Worm (Caenorhabditis elegans): ENCODE results near the gene ZK154.5.

Gene ZK154.5

ce11 chrX:7825707-7826106, 38.0 kb upstream of the ZK154.5 start (continued):
- peak in 1 of 2 experiments; percentile 48 for TF ChIP-seq lsy-2 (tag; optimal IDR thresholded peaks at IDR 0.05)

ce11 chrX:7823108-7823704, 35.5 kb upstream of the ZK154.5 start, which contains the start of gene eef-1A.2:
Gene eef-1A.2, plus strand, starts transcription at chrX:7823654.
- no peak for TF ChIP-seq fos-1 (tag; optimal IDR thresholded peaks at IDR 0.05)
- TF ChIP-seq ceh-32 (tag; optimal IDR thresholded peaks at IDR 0.05; ENCODE audit: poor library complexity), result peak; percentile 36
- peak; percentile 90 for TF ChIP-seq F37D6.2 (tag; optimal IDR thresholded peaks at IDR 0.05)
- peak; percentile 83; the same call in 1 of the 2 replicates for TF ChIP-seq nhr-42 (GFP tag; IDR thresholded peaks at IDR 0.05)
- no peak for TF ChIP-seq unc-39 (tag; optimal IDR thresholded peaks at IDR 0.05)
- peak; percentile 89 for TF ChIP-seq nhr-77 (tag; optimal IDR thresholded peaks at IDR 0.05)
- no peak for TF ChIP-seq Y105C5A.15 (GFP tag; IDR thresholded peaks at IDR 0.05)
- peak; percentile 89 for TF ChIP-seq lin-13 (GFP tag; optimal IDR thresholded peaks at IDR 0.05)
- TF ChIP-seq nhr-11 (tag; optimal IDR thresholded peaks at IDR 0.05), result peak; percentile 98
- peak; percentile 88 for TF ChIP-seq ceh-28 (tag; optimal IDR thresholded peaks at IDR 0.05)
- peak; percentile 72 for TF ChIP-seq lin-38 (GFP tag; IDR thresholded peaks at IDR 0.05)
- no peak for TF ChIP-seq nhr-111 (GFP tag; optimal IDR thresholded peaks at IDR 0.05)
- TF ChIP-seq mdt-29 (GFP tag; IDR thresholded peaks at IDR 0.05), result peak; percentile 86
- peak; percentile 97 for TF ChIP-seq ztf-7 (tag; optimal IDR thresholded peaks at IDR 0.05)
- TF ChIP-seq nhr-41 (GFP tag; IDR thresholded peaks at IDR 0.05), result peak; percentile 67; the same call in 1 of the 2 replicates
- TF ChIP-seq hlh-30 (tag; optimal IDR thresholded peaks at IDR 0.05; ENCODE audit: insufficient read depth), result peak; percentile 98
- TF ChIP-seq mxl-2 (GFP tag; conservative IDR thresholded peaks at IDR 0.05), result 0 out of 2 replicates have a peak, but pooled peaks have one; percentile 44
- peak; percentile 38 for TF ChIP-seq skn-1 (tag; optimal IDR thresholded peaks at IDR 0.05)
- peak; percentile 83 for TF ChIP-seq saeg-2 (GFP tag; IDR thresholded peaks at IDR 0.05)
- no peak for TF ChIP-seq ZK546.5 (tag; optimal IDR thresholded peaks at IDR 0.05)
- peak; percentile 98 for TF ChIP-seq dve-1 (tag; optimal IDR thresholded peaks at IDR 0.05; ENCODE audit: insufficient read depth)
- peak; percentile 66 for TF ChIP-seq nhr-237 (tag; optimal IDR thresholded peaks at IDR 0.05)
- no peak for TF ChIP-seq F49E8.2 (tag; optimal IDR thresholded peaks at IDR 0.05; ENCODE audit: borderline replicate concordance)
- TF ChIP-seq nhr-25 (tag; optimal IDR thresholded peaks at IDR 0.05; ENCODE audit: borderline replicate concordance, insufficient read depth), result peak; percentile 95
- TF ChIP-seq ceh-82 (tag; optimal IDR thresholded peaks at IDR 0.05), result no peak
- TF ChIP-seq duxl-1 (tag; optimal IDR thresholded peaks at IDR 0.05; ENCODE audit: poor library complexity), result peak; percentile 73
- TF ChIP-seq zip-11 (GFP tag; IDR thresholded peaks at IDR 0.05), result no peak
- peak; percentile 84 for TF ChIP-seq ceh-20 (GFP tag; IDR thresholded peaks at IDR 0.05)
- peak; percentile 63 for TF ChIP-seq spr-1 (tag; optimal IDR thresholded peaks at IDR 0.05)
- TF ChIP-seq Y48G9A.11 (GFP tag; IDR thresholded peaks at IDR 0.05), result no peak
- 0 out of 2 replicates have a peak, but pooled peaks have one; percentile 63 for TF ChIP-seq D1046.2 (GFP tag; IDR thresholded peaks at IDR 0.05)
- TF ChIP-seq lsy-2 (tag; optimal IDR thresholded peaks at IDR 0.05), result peak; percentile 86 to 93
- TF ChIP-seq fkh-10 (GFP tag; optimal IDR thresholded peaks at IDR 0.05), result peak; percentile 99
- peak; percentile 64 for TF ChIP-seq zfp-2 (tag; optimal IDR thresholded peaks at IDR 0.05)
- TF ChIP-seq lin-15B (tag; optimal IDR thresholded peaks at IDR 0.05), result no peak
- TF ChIP-seq hlh-11 (tag; optimal IDR thresholded peaks at IDR 0.05), result peak; percentile 98
- TF ChIP-seq nhr-48 (tag; optimal IDR thresholded peaks at IDR 0.05), result peak; percentile 84
- no peak for TF ChIP-seq unc-130 (GFP tag; optimal IDR thresholded peaks at IDR 0.05)
- peak; percentile 35 for TF ChIP-seq sdz-12 (GFP tag; optimal IDR thresholded peaks at IDR 0.05)
- TF ChIP-seq mep-1 (tag; optimal IDR thresholded peaks at IDR 0.05), result peak; percentile 97
- TF ChIP-seq mxl-3 (GFP tag; optimal IDR thresholded peaks at IDR 0.05), result peak; percentile 98
- TF ChIP-seq T26A8.4 (GFP tag; IDR thresholded peaks at IDR 0.05), result peak; percentile 89
- TF ChIP-seq pha-4 (GFP tag; IDR thresholded peaks at IDR 0.05), result peak; percentile 91
- peak; percentile 83 for TF ChIP-seq pha-4 (tag; optimal IDR thresholded peaks at IDR 0.05)
- TF ChIP-seq zfp-3 (GFP tag; conservative IDR thresholded peaks at IDR 0.05), result 0 out of 2 replicates have a peak, but pooled peaks have one; percentile 48
- no peak for TF ChIP-seq tag-97 (GFP tag; IDR thresholded peaks at IDR 0.05)
- no peak for TF ChIP-seq ama-1 (optimal IDR thresholded peaks at IDR 0.05)
- peak; percentile 86 for TF ChIP-seq php-3 (GFP tag; IDR thresholded peaks at IDR 0.05)

Measured in whole organism, L4 larva.